Worm (Caenorhabditis elegans): ENCODE measurements around the gene F59B10.6.

Gene F59B10.6

DNA sequence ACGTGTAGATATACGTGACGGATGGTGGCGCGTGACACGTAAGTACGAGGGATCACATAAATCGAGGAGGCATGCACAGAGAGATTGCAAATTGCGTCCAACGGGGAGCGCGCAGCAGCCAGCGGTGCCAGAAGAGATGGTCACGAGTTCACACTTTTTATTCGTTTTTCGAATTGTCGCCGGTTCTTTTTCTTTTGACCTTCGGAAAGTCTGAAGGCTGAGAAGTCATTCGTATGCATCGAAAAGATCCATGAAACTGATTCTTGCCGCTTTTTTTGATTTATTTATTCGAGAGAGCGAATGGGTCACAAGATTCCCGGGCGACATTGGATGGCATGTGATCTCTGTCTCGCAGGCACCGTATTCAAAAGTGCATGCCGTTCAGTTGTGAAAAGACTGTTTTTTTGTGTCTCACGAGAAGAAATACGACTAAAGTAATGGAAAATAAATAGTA lies 34.7 kb upstream of the F59B10.6 start (continued):
- TF ChIP-seq dpl-1 (GFP tag; optimal IDR thresholded peaks at IDR 0.05) = no peak
- no peak for TF ChIP-seq nhr-80 (tag; optimal IDR thresholded peaks at IDR 0.05)
- no peak for TF ChIP-seq mxl-1 (tag; optimal IDR thresholded peaks at IDR 0.05)
- TF ChIP-seq snpc-1.1 (tag; optimal IDR thresholded peaks at IDR 0.05; ENCODE audit: insufficient read depth) = no peak
- no peak for TF ChIP-seq F39B2.1 (GFP tag; IDR thresholded peaks at IDR 0.05)
- TF ChIP-seq ceh-40 (GFP tag; IDR thresholded peaks at IDR 0.05) = no peak
- no peak for TF ChIP-seq lsy-27 (tag; optimal IDR thresholded peaks at IDR 0.05; ENCODE audit: borderline replicate concordance, insufficient read depth)
- no peak for TF ChIP-seq let-607 (tag; optimal IDR thresholded peaks at IDR 0.05)
- TF ChIP-seq B0261.1 (tag; optimal IDR thresholded peaks at IDR 0.05) = no peak
- TF ChIP-seq pha-4 (tag; optimal IDR thresholded peaks at IDR 0.05) = no peak
- no peak for TF ChIP-seq F33H1.4 (GFP tag; IDR thresholded peaks at IDR 0.05)
- TF ChIP-seq zfh-2 (GFP tag; conservative IDR thresholded peaks at IDR 0.05) = peak; percentile 78
- TF ChIP-seq nfya-2 (GFP tag; IDR thresholded peaks at IDR 0.05) = no peak
- no peak for TF ChIP-seq akir-1 (GFP tag; optimal IDR thresholded peaks at IDR 0.05)
- TF ChIP-seq sea-2 (GFP tag; IDR thresholded peaks at IDR 0.05) = no peak
- no peak for TF ChIP-seq F57A8.1 (GFP tag; optimal IDR thresholded peaks at IDR 0.05)
- TF ChIP-seq hrde-1 (tag; optimal IDR thresholded peaks at IDR 0.05; ENCODE audit: borderline replicate concordance) = no peak
- no peak for TF ChIP-seq Y79H2A.3 (GFP tag; conservative IDR thresholded peaks at IDR 0.05)
- no peak; the same call in 1 of the 2 replicates for TF ChIP-seq B0336.3 (GFP tag; IDR thresholded peaks at IDR 0.05)
- no peak for TF ChIP-seq Y53F4B.3 (GFP tag; IDR thresholded peaks at IDR 0.05)
- no peak for TF ChIP-seq D2030.7 (GFP tag; IDR thresholded peaks at IDR 0.05)
- no peak for TF ChIP-seq repo-1 (tag; optimal IDR thresholded peaks at IDR 0.05)
- no peak for TF ChIP-seq bed-2 (GFP tag; IDR thresholded peaks at IDR 0.05)
- 0 out of 2 replicates have a peak, but pooled peaks have one; percentile 24 for TF ChIP-seq Y95B8A.8 (GFP tag; IDR thresholded peaks at IDR 0.05)
- TF ChIP-seq sdz-38 (tag; optimal IDR thresholded peaks at IDR 0.05) = no peak
- TF ChIP-seq unc-62 (GFP tag; optimal IDR thresholded peaks at IDR 0.05) = no peak
- no peak for TF ChIP-seq ceh-100 (GFP tag; IDR thresholded peaks at IDR 0.05)
- TF ChIP-seq hlh-26 (GFP tag; conservative IDR thresholded peaks at IDR 0.05) = no peak
- TF ChIP-seq rec-8 (tag; optimal IDR thresholded peaks at IDR 0.05) = no peak
- no peak for TF ChIP-seq mel-28 (tag; optimal IDR thresholded peaks at IDR 0.05; ENCODE audit: borderline replicate concordance)
- TF ChIP-seq ztf-18 (tag; optimal IDR thresholded peaks at IDR 0.05) = no peak
- TF ChIP-seq lin-35 (GFP tag; optimal IDR thresholded peaks at IDR 0.05) = peak in 1 of 3 experiments; percentile 35
- TF ChIP-seq aptf-3 (GFP tag; IDR thresholded peaks at IDR 0.05) = no peak
- peak; percentile 39; the same call in 1 of the 2 replicates for TF ChIP-seq mcd-1 (GFP tag; IDR thresholded peaks at IDR 0.05)
- TF ChIP-seq nhr-120 (GFP tag; IDR thresholded peaks at IDR 0.05) = no peak
- TF ChIP-seq nhr-179 (tag; optimal IDR thresholded peaks at IDR 0.05) = no peak
- no peak for TF ChIP-seq B0035.1 (tag; optimal IDR thresholded peaks at IDR 0.05)
- no peak for TF ChIP-seq ztf-25 (GFP tag; IDR thresholded peaks at IDR 0.05)
- peak; percentile 2 for TF ChIP-seq F52B5.7 (tag; optimal IDR thresholded peaks at IDR 0.05)
- no peak for TF ChIP-seq F37B4.10 (GFP tag; IDR thresholded peaks at IDR 0.05)
- no peak for TF ChIP-seq gei-17 (GFP tag; optimal IDR thresholded peaks at IDR 0.05)
- no peak for TF ChIP-seq F55B11.4 (tag; optimal IDR thresholded peaks at IDR 0.05; ENCODE audit: borderline replicate concordance, insufficient read depth)
- no peak for TF ChIP-seq ceh-58 (GFP tag; IDR thresholded peaks at IDR 0.05)
- peak; percentile 45 for TF ChIP-seq tbp1 (GFP tag; optimal IDR thresholded peaks at IDR 0.05)
- TF ChIP-seq K12H6.12 (tag; optimal IDR thresholded peaks at IDR 0.05) = no peak
- TF ChIP-seq sptf-2 (GFP tag; optimal IDR thresholded peaks at IDR 0.05) = no peak
- TF ChIP-seq T07F8.4 (tag; optimal IDR thresholded peaks at IDR 0.05) = no peak
- no peak for TF ChIP-seq athp-1 (tag; optimal IDR thresholded peaks at IDR 0.05)
- no peak for TF ChIP-seq zim-3 (tag; optimal IDR thresholded peaks at IDR 0.05)

Data from whole organism, young adult.